Worm (Caenorhabditis elegans) whole organism, L4/young adult: Measurements from ENCODE around the gene unc-34.

Source experiments
- dao-5 ChIP-seq: sonication (generic microtip); optimal IDR thresholded peaks from 2 replicates; lab custom pipeline; 2016; ENCODE audit warnings: missing genotype, missing genetic modification characterization, moderate library complexity, missing compliant biosample characterization
- him-1 ChIP-seq: sonication (generic microtip); optimal IDR thresholded peaks from 2 replicates; lab custom pipeline; 2016; ENCODE audit warnings: missing genotype, missing genetic modification reagents, missing genetic modification characterization, missing compliant biosample characterization

- no peak for TF ChIP-seq dao-5 (tag; lab: Kevin White, UChicago)
- TF ChIP-seq him-1 = no peak
Observed at ce11 chrV:1023367-1023766, 40.9 kb downstream of the unc-34 start, which contains the start of gene pei-2.
